Worm (Caenorhabditis elegans) whole organism, late embryonic: ENCODE data around the gene ZC13.2.

Experiments
- C08G9.2 ChIP-seq: sonication (generic microtip); optimal IDR thresholded peaks from 2 replicates; lab custom pipeline; 2016; ENCODE audit warnings: mild to moderate bottlenecking, missing genetic modification characterization, moderate library complexity, missing compliant biosample characterization
- C38D4.7 ChIP-seq: fragments of 200-800 bp; sonication (Bioruptor generic); optimal IDR thresholded peaks from 2 replicates; lab custom pipeline; 2018; ENCODE audit warnings: mild to moderate bottlenecking, missing genetic modification characterization, moderate library complexity, missing compliant biosample characterization
- K09A11.1 ChIP-seq: sonication (generic microtip); optimal IDR thresholded peaks from 2 replicates; lab custom pipeline; 2017; ENCODE audit warnings: antibody characterized with exemption, mild to moderate bottlenecking, missing genetic modification characterization, missing compliant biosample characterization; ENCODE audit not compliant: insufficient read depth
- Y22D7AL.16 ChIP-seq: sonication (generic microtip); optimal IDR thresholded peaks from 2 replicates; lab custom pipeline; 2016; ENCODE audit warnings: missing genetic modification characterization, missing compliant biosample characterization
- ahr-1 ChIP-seq: sonication (generic microtip); optimal IDR thresholded peaks from 2 replicates; lab custom pipeline; 2016; ENCODE audit warnings: missing genetic modification characterization, missing compliant biosample characterization
- ama-1 ChIP-seq: fragments of 150-350 bp; optimal IDR thresholded peaks from 2 replicates; lab custom pipeline; 2014
- ceh-14 ChIP-seq: sonication (generic microtip); optimal IDR thresholded peaks from 2 replicates; lab custom pipeline; 2016; ENCODE audit warnings: missing genotype, missing genetic modification characterization, missing compliant biosample characterization
- ceh-18 ChIP-seq: sonication (generic microtip); optimal IDR thresholded peaks from 2 replicates; lab custom pipeline; 2016; ENCODE audit warnings: missing genetic modification characterization, missing compliant biosample characterization
- ceh-30 ChIP-seq: fragments of 150-350 bp; optimal IDR thresholded peaks from 2 replicates; lab custom pipeline; 2014; ENCODE audit warnings: missing biosample characterization, missing genetic modification characterization
- ceh-31 ChIP-seq: sonication (generic microtip); optimal IDR thresholded peaks from 2 replicates; lab custom pipeline; 2016; ENCODE audit warnings: missing genetic modification characterization, missing compliant biosample characterization
- ceh-45 ChIP-seq: fragments of 200-800 bp; sonication (Bioruptor generic); IDR thresholded peaks from 2 replicates; pipeline ENCODE4 v1.3.6; 2022; ENCODE audit warnings: missing genetic modification reagents, missing genetic modification characterization, missing compliant biosample characterization
- ceh-48 ChIP-seq: sonication (generic microtip); optimal IDR thresholded peaks from 2 replicates; lab custom pipeline; 2016; ENCODE audit warnings: missing genetic modification characterization, inconsistent platforms, missing compliant biosample characterization
- ceh-6 ChIP-seq: fragments of 200-800 bp; sonication (Bioruptor generic); optimal IDR thresholded peaks from 2 replicates; lab custom pipeline; 2018; ENCODE audit warnings: mild to moderate bottlenecking, missing genetic modification characterization, missing compliant biosample characterization
- dmd-4 ChIP-seq: sonication (generic microtip); optimal IDR thresholded peaks from 2 replicates; lab custom pipeline; 2016; ENCODE audit warnings: borderline replicate concordance, missing genetic modification characterization, missing compliant biosample characterization
- fax-1 ChIP-seq: sonication (generic microtip); optimal IDR thresholded peaks from 2 replicates; lab custom pipeline; 2016; ENCODE audit warnings: missing genotype, missing genetic modification characterization, missing compliant biosample characterization
- fkh-10 ChIP-seq: fragments of 150-350 bp; optimal IDR thresholded peaks from 2 replicates; lab custom pipeline; 2014; ENCODE audit warnings: missing biosample characterization, missing genetic modification reagents, missing genetic modification characterization
- fkh-6 ChIP-seq: sonication (generic microtip); optimal IDR thresholded peaks from 2 replicates; lab custom pipeline; 2016; ENCODE audit warnings: missing genetic modification characterization, missing compliant biosample characterization
- hlh-15 ChIP-seq: sonication (generic microtip); optimal IDR thresholded peaks from 2 replicates; lab custom pipeline; 2016; ENCODE audit warnings: missing genetic modification characterization, missing compliant biosample characterization
- hlh-8 ChIP-seq: sonication (generic microtip); optimal IDR thresholded peaks from 2 replicates; lab custom pipeline; 2016; ENCODE audit warnings: missing genotype, missing genetic modification characterization, missing compliant biosample characterization
- lim-6 ChIP-seq: sonication (generic microtip); optimal IDR thresholded peaks from 2 replicates; lab custom pipeline; 2016; ENCODE audit warnings: missing genetic modification characterization, missing compliant biosample characterization
- lin-11 ChIP-seq: fragments of 200-800 bp; sonication (Bioruptor generic); optimal IDR thresholded peaks from 2 replicates; lab custom pipeline; 2018; ENCODE audit warnings: mild to moderate bottlenecking, missing genetic modification characterization, missing compliant biosample characterization
- madf-2 ChIP-seq: sonication (generic microtip); optimal IDR thresholded peaks from 2 replicates; lab custom pipeline; 2017; ENCODE audit warnings: missing genetic modification characterization, missing compliant biosample characterization
- nfya-1 ChIP-seq: sonication (generic microtip); optimal IDR thresholded peaks from 2 replicates; lab custom pipeline; 2017; ENCODE audit warnings: missing genetic modification characterization, mild to moderate bottlenecking, missing compliant biosample characterization, antibody characterized with exemption, moderate library complexity
- nhr-11 ChIP-seq: fragments of 150-350 bp; optimal IDR thresholded peaks from 2 replicates; lab custom pipeline; 2014; ENCODE audit warnings: missing biosample characterization, missing genetic modification characterization
- nhr-232 ChIP-seq: sonication (generic microtip); optimal IDR thresholded peaks from 2 replicates; lab custom pipeline; 2016; ENCODE audit warnings: missing genetic modification characterization, missing compliant biosample characterization
- npax-4 ChIP-seq: sonication (generic microtip); optimal IDR thresholded peaks from 2 replicates; lab custom pipeline; 2016; ENCODE audit warnings: missing genetic modification characterization, missing compliant biosample characterization
- pag-3 ChIP-seq: sonication (generic microtip); optimal IDR thresholded peaks from 2 replicates; lab custom pipeline; 2016; ENCODE audit warnings: missing compliant biosample characterization, missing genetic modification characterization, borderline replicate concordance
- pqm-1 ChIP-seq: sonication (generic microtip); optimal IDR thresholded peaks from 2 replicates; lab custom pipeline; 2016; ENCODE audit warnings: missing genetic modification characterization, missing compliant biosample characterization
- sdc-2 ChIP-seq: sonication (generic microtip); optimal IDR thresholded peaks from 2 replicates; lab custom pipeline; 2016; ENCODE audit warnings: missing genotype, missing genetic modification characterization, missing compliant biosample characterization
- sox-4 ChIP-seq: sonication (generic microtip); optimal IDR thresholded peaks from 2 replicates; lab custom pipeline; 2017; ENCODE audit warnings: mild to moderate bottlenecking, missing genetic modification characterization, inconsistent platforms, missing compliant biosample characterization
- syd-9 ChIP-seq: sonication (generic microtip); optimal IDR thresholded peaks from 2 replicates; lab custom pipeline; 2016; ENCODE audit warnings: mild to moderate bottlenecking, missing genetic modification characterization, moderate library complexity, missing compliant biosample characterization
- tbx-2 ChIP-seq: sonication (generic microtip); optimal IDR thresholded peaks from 2 replicates; lab custom pipeline; 2016; ENCODE audit warnings: missing genetic modification characterization, missing compliant biosample characterization
- tbx-7 ChIP-seq: sonication (generic microtip); optimal IDR thresholded peaks from 2 replicates; lab custom pipeline; 2016; ENCODE audit warnings: missing genotype, missing genetic modification characterization, missing compliant biosample characterization
- ttx-3 ChIP-seq: sonication (generic microtip); optimal IDR thresholded peaks from 2 replicates; lab custom pipeline; 2016; ENCODE audit warnings: missing genetic modification reagents, missing genetic modification characterization, missing compliant biosample characterization
- unc-3 ChIP-seq, 2 experiments: fragments of 200-800 bp in 1 of 2; sonication (Bioruptor generic) in 1 of 2; sonication (generic microtip) in 1 of 2; conservative IDR thresholded peaks in 1 of 2; optimal IDR thresholded peaks in 1 of 2; 2 replicates each; pipeline versions ENCODE4 v1.3.6 to Lab custom; 2016 to 2022; ENCODE audit warnings: missing compliant biosample characterization in 2 of 2, missing genetic modification characterization in 2 of 2, missing genetic modification reagents in 1 of 2
- unc-42 ChIP-seq: sonication (generic microtip); optimal IDR thresholded peaks from 2 replicates; lab custom pipeline; 2016; ENCODE audit warnings: missing genotype, missing genetic modification characterization, missing compliant biosample characterization
- ztf-16 ChIP-seq: sonication (generic microtip); optimal IDR thresholded peaks from 2 replicates; lab custom pipeline; 2017; ENCODE audit warnings: missing genetic modification characterization, missing compliant biosample characterization

ZC13.2 gene

ce11 chrX:845443-845842 is 35.0 kb upstream of the ZC13.2 start:
- TF ChIP-seq Y22D7AL.16 (tag; lab: Kevin White, UChicago): no peak
- TF ChIP-seq npax-4 (tag; lab: Kevin White, UChicago): no peak
- TF ChIP-seq nhr-11 (tag; lab: Kevin White, UChicago): no peak
- TF ChIP-seq hlh-15 (tag; lab: Kevin White, UChicago): no peak
- no peak for TF ChIP-seq fax-1
- TF ChIP-seq fkh-6 (tag; lab: Kevin White, UChicago): no peak
- no peak for TF ChIP-seq ama-1
- TF ChIP-seq hlh-8 (tag; lab: Kevin White, UChicago): no peak
- TF ChIP-seq ztf-16 (tag; lab: Kevin White, UChicago): no peak
- TF ChIP-seq unc-3 (GFP tag; conservative IDR thresholded peaks at IDR 0.05; lab: Robert Waterston, UW): no peak
- TF ChIP-seq unc-3 (tag; optimal IDR thresholded peaks at IDR 0.05; lab: Kevin White, UChicago): no peak
- no peak for TF ChIP-seq nfya-1
- no peak for TF ChIP-seq ttx-3 (tag; lab: Kevin White, UChicago)
- no peak for TF ChIP-seq ceh-31
- TF ChIP-seq unc-42: no peak

DNA sequence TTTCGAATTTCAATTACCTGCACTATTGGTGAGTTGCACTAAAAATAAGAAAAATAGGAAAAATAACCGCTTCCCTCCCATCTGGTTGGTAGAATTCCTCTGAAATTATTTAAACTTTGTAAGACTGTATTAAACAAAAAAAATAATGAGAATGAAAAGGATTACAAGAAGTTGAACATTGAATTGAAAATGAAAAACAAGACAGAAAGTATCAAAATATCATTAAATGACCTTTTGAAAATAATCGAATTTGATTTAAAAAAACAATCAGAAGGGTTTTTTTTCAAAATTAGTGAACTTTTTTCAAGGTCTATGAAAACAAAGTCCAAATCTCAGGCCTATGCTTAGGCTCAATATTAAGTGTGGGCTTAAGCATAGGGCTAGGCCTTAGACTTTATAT is 29.0 kb upstream of the ZC13.2 start, which contains the start of gene igcm-1:
igcm-1 (minus strand) TSS at position 101 of the 400 bp plus-strand sequence.
- no peak for TF ChIP-seq ceh-6 (GFP tag; lab: Kevin White, UChicago)
- TF ChIP-seq dmd-4: no peak
- no peak for TF ChIP-seq C38D4.7 (GFP tag; lab: Kevin White, UChicago)
- TF ChIP-seq ceh-48 (tag; lab: Kevin White, UChicago): no peak
- TF ChIP-seq ahr-1 (tag; lab: Kevin White, UChicago): no peak
- TF ChIP-seq ceh-18 (tag; lab: Kevin White, UChicago): no peak
- no peak for TF ChIP-seq C08G9.2 (tag; lab: Kevin White, UChicago)
- no peak for TF ChIP-seq tbx-7 (tag; lab: Kevin White, UChicago)
- no peak for TF ChIP-seq unc-42
- TF ChIP-seq pqm-1: no peak
- no peak for TF ChIP-seq lin-11 (tag; lab: Kevin White, UChicago)
- TF ChIP-seq sox-4 (tag; lab: Kevin White, UChicago): no peak

DNA sequence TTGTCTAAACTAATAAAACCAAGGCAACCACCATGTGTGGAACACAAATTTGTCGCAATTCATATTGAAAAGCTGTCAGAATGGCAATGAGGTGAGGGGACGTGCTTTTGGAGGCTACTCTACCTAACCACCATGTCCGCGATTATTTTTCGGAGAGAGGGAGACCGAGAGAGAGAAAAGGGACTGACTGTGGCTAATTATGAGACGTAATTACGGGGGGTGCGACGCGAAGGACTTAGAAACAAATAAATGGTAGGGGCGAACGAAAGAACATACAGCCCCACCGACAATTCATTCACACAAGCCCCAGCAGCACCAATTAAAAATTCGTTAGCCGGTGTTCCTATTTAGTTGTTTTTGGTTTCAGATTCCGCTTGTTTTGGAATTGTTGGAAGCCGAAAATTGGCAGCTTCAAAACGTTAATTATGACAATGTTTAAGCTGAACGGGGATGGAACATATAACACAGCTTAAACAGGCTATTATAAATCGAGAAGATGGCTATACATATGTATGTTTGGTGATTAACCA is 27.7 kb upstream of the ZC13.2 start:
- TF ChIP-seq ceh-45 (GFP tag; lab: Robert Waterston, UW): no peak
- no peak for TF ChIP-seq sox-4 (tag; lab: Kevin White, UChicago)
- no peak for TF ChIP-seq ceh-14 (tag; lab: Kevin White, UChicago)
- TF ChIP-seq C08G9.2 (tag; lab: Kevin White, UChicago): no peak
- TF ChIP-seq nhr-232 (tag; lab: Kevin White, UChicago): no peak
- TF ChIP-seq ceh-31: peak; percentile 84
- no peak for TF ChIP-seq fkh-10
- no peak for TF ChIP-seq lim-6 (tag; lab: Kevin White, UChicago)
- TF ChIP-seq ceh-30 (tag; lab: Kevin White, UChicago): no peak
- TF ChIP-seq Y22D7AL.16 (tag; lab: Kevin White, UChicago): no peak
- TF ChIP-seq sdc-2: peak; percentile 42
- no peak for TF ChIP-seq madf-2 (tag; lab: Kevin White, UChicago)

DNA sequence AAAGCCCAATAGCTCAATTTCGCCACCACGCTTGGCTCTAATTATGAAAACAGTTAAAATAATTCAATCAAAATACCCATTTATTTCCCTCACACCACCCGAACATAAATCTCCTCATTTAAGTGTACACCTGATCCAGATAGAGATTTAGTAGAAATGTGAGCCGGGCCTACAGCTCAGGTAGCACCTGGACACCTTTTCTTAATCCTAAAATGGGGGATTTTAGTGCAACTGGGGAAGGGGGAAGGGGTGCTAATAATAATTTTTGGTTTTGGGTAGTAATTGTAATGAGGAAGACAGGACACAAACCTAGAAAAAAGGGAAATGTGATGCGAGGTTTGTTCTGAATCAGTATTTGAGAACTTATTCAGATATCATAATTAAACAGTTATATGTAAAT is 26.9 kb upstream of the ZC13.2 start:
- TF ChIP-seq fkh-6 (tag; lab: Kevin White, UChicago) (no peak), ceh-18 (tag; lab: Kevin White, UChicago) (no peak), syd-9 (no peak), ceh-30 (tag; lab: Kevin White, UChicago) (no peak), K09A11.1 (tag; lab: Kevin White, UChicago) (no peak), pag-3 (no peak), tbx-2 (no peak), nhr-232 (tag; lab: Kevin White, UChicago) (no peak), hlh-8 (tag; lab: Kevin White, UChicago) (no peak)
- TF ChIP-seq, all 69 proteins: peak for 0
